Fruit fly (Drosophila melanogaster) whole organism, wandering third instar larva: ENCODE results near the gene CG11756.

Experiments
- Dfd ChIP-seq: fragments of >200 bp; optimal IDR thresholded peaks from 2 replicates; lab custom pipeline; 2017; ENCODE audit warnings: missing biosample characterization, missing genetic modification characterization
- Dif ChIP-seq: fragments of 200-275, 200-300 bp; sonication (Bioruptor generic); optimal IDR thresholded peaks from 2 replicates; lab custom pipeline; 2018; ENCODE audit warnings: missing biosample characterization, missing genetic modification characterization; ENCODE audit not compliant: partially characterized antibody
- brk ChIP-seq: fragments of 200-800 bp; sonication (Bioruptor generic); optimal IDR thresholded peaks from 2 replicates; lab custom pipeline; 2016; ENCODE audit warnings: missing biosample characterization, mild to moderate bottlenecking, missing genetic modification characterization
- h ChIP-seq: fragments of 200-800 bp; sonication (Bioruptor generic); optimal IDR thresholded peaks from 3 replicates; lab custom pipeline; 2016; ENCODE audit warnings: missing biosample characterization, mild to moderate bottlenecking, missing genetic modification characterization
- pan ChIP-seq: fragments of >200 bp; optimal IDR thresholded peaks from 2 replicates; lab custom pipeline; 2017
- rgr ChIP-seq: fragments of 200-800 bp; sonication (Bioruptor generic); optimal IDR thresholded peaks from 3 replicates; lab custom pipeline; 2016; ENCODE audit warnings: missing biosample characterization, mild to moderate bottlenecking, missing genetic modification characterization
- woc ChIP-seq: sonication (Bioruptor generic); optimal IDR thresholded peaks from 2 replicates; lab custom pipeline; 2016; ENCODE audit warnings: missing biosample characterization, mild to moderate bottlenecking, missing genetic modification characterization

DNA sequence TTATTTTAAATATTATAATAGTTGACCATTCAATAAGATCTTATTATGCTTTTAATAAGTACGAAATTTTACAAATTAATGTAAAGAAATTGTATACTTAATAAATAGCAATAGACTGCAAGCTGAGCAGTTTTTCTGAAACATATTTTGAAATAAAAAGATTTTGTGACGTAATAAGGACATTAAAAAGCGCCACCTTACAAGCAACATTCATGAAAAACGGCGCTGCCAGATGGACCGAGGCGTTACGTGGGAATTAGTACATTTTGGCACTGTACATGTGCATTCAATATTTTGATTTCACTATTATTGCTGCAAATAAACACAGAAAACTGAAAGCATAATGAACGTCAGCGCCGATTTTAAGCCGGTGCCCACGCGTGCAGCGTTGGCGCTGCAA, 909 bp downstream of the CG11756 start, which contains the start of gene CG1738:
- TF ChIP-seq h (GFP tag; lab: Kevin White, UChicago) (no peak), rgr (GFP tag; lab: Kevin White, UChicago) (peak; percentile 8), woc (GFP tag; lab: Kevin White, UChicago) (peak; percentile 63), pan (lab: Kevin White, UChicago) (no peak), Dif (GFP tag; lab: Kevin White, UChicago) (no peak), Dfd (GFP tag; lab: Kevin White, UChicago) (no peak), brk (no peak)
